Worm (Caenorhabditis elegans): ENCODE measurements around the gene B0035.22.
A peak's percentile ranks its signal among the peaks of the same experiment; 100 is the strongest.

The B0035.22 gene

ce11 chrIV:11276026-11276425, 38.9 kb upstream of the B0035.22 start:
- TF ChIP-seq lin-13 (GFP tag; optimal IDR thresholded peaks at IDR 0.05) (no peak), sma-9 (GFP tag; optimal IDR thresholded peaks at IDR 0.05) (no peak), sma-9 (tag; optimal IDR thresholded peaks at IDR 0.05) (no peak), C34F6.9 (tag; optimal IDR thresholded peaks at IDR 0.05) (no peak), snpc-4 (tag; optimal IDR thresholded peaks at IDR 0.05) (no peak), ztf-11 (tag; optimal IDR thresholded peaks at IDR 0.05) (no peak), mab-5 (tag; optimal IDR thresholded peaks at IDR 0.05) (no peak), nhr-12 (tag; optimal IDR thresholded peaks at IDR 0.05) (no peak), unc-39 (tag; optimal IDR thresholded peaks at IDR 0.05) (no peak), lin-39 (tag; optimal IDR thresholded peaks at IDR 0.05) (no peak), peb-1 (tag; optimal IDR thresholded peaks at IDR 0.05) (no peak)

- TF ChIP-seq crh-2 (tag; optimal IDR thresholded peaks at IDR 0.05) (peak; percentile 46), F13H6.1 (tag; optimal IDR thresholded peaks at IDR 0.05) (peak; percentile 84), fos-1 (tag; optimal IDR thresholded peaks at IDR 0.05) (peak; percentile 97), mbf-1 (tag; optimal IDR thresholded peaks at IDR 0.05) (no peak), aly-2 (tag; optimal IDR thresholded peaks at IDR 0.05) (no peak), gmeb-1 (tag; optimal IDR thresholded peaks at IDR 0.05) (peak; percentile 33), sma-3 (GFP tag; optimal IDR thresholded peaks at IDR 0.05) (peak; percentile 22), nhr-129 (tag; optimal IDR thresholded peaks at IDR 0.05) (peak; percentile 17), nhr-21 (tag; optimal IDR thresholded peaks at IDR 0.05) (no peak), sma-9 (GFP tag; optimal IDR thresholded peaks at IDR 0.05) (peak; percentile 50), sma-9 (tag; optimal IDR thresholded peaks at IDR 0.05) (no peak), ZK546.5 (tag; optimal IDR thresholded peaks at IDR 0.05) (no peak), dmd-4 (tag; optimal IDR thresholded peaks at IDR 0.05) (no peak)
Measured at ce11 chrIV:11284102-11284531, 30.8 kb upstream of the B0035.22 start.

ce11 chrIV:11285239-11285638, 29.7 kb upstream of the B0035.22 start:
- TF ChIP-seq ztf-4 (tag; optimal IDR thresholded peaks at IDR 0.05): no peak
- no peak for TF ChIP-seq nhr-12 (tag; optimal IDR thresholded peaks at IDR 0.05)
- TF ChIP-seq blmp-1 (tag; optimal IDR thresholded peaks at IDR 0.05; ENCODE audit: insufficient read depth): no peak
- TF ChIP-seq lin-39 (tag; optimal IDR thresholded peaks at IDR 0.05): no peak
- TF ChIP-seq unc-55 (GFP tag; optimal IDR thresholded peaks at IDR 0.05): no peak
- TF ChIP-seq skn-1 (tag; optimal IDR thresholded peaks at IDR 0.05): no peak
- TF ChIP-seq Y55F3AM.14 (GFP tag; optimal IDR thresholded peaks at IDR 0.05): no peak
- TF ChIP-seq C34F6.9 (tag; optimal IDR thresholded peaks at IDR 0.05): no peak
- no peak for TF ChIP-seq sma-3 (GFP tag; optimal IDR thresholded peaks at IDR 0.05)
- TF ChIP-seq nhr-129 (tag; optimal IDR thresholded peaks at IDR 0.05): no peak
- TF ChIP-seq egl-27 (tag; optimal IDR thresholded peaks at IDR 0.05): no peak
- no peak for TF ChIP-seq nhr-6 (tag; optimal IDR thresholded peaks at IDR 0.05)

ce11 chrIV:11286112-11286511, 28.8 kb upstream of the B0035.22 start:
- no peak for TF ChIP-seq F13H6.1 (tag; optimal IDR thresholded peaks at IDR 0.05)
- peak; percentile 66 for TF ChIP-seq fos-1 (tag; optimal IDR thresholded peaks at IDR 0.05)
- TF ChIP-seq ztf-11 (tag; optimal IDR thresholded peaks at IDR 0.05): no peak

ce11 chrIV:11287511-11287910, 27.4 kb upstream of the B0035.22 start, which contains the start of gene F54D1.6:
Gene F54D1.6, plus strand, starts transcription at chrIV:11287811.
- TF ChIP-seq egl-27 (tag; optimal IDR thresholded peaks at IDR 0.05): no peak
- no peak for TF ChIP-seq elt-3 (tag; optimal IDR thresholded peaks at IDR 0.05)
- no peak for TF ChIP-seq C34F6.9 (tag; optimal IDR thresholded peaks at IDR 0.05)
- TF ChIP-seq ztf-11 (tag; optimal IDR thresholded peaks at IDR 0.05): no peak
- TF ChIP-seq sma-3 (GFP tag; optimal IDR thresholded peaks at IDR 0.05): no peak
- TF ChIP-seq unc-55 (GFP tag; optimal IDR thresholded peaks at IDR 0.05): no peak
- no peak for TF ChIP-seq ztf-4 (tag; optimal IDR thresholded peaks at IDR 0.05)
- TF ChIP-seq nhr-129 (tag; optimal IDR thresholded peaks at IDR 0.05): no peak
- TF ChIP-seq dmd-4 (tag; optimal IDR thresholded peaks at IDR 0.05): no peak
- TF ChIP-seq mab-5 (tag; optimal IDR thresholded peaks at IDR 0.05): no peak

ce11 chrIV:11288965-11289364, 26.0 kb upstream of the B0035.22 start:
- TF ChIP-seq peb-1 (tag; optimal IDR thresholded peaks at IDR 0.05): no peak
- no peak for TF ChIP-seq R02D3.7 (tag; optimal IDR thresholded peaks at IDR 0.05)
- no peak for TF ChIP-seq ZK546.5 (tag; optimal IDR thresholded peaks at IDR 0.05)
- peak; percentile 20 for TF ChIP-seq sma-9 (GFP tag; optimal IDR thresholded peaks at IDR 0.05)
- no peak for TF ChIP-seq sma-9 (tag; optimal IDR thresholded peaks at IDR 0.05)
- no peak for TF ChIP-seq elt-1 (tag; optimal IDR thresholded peaks at IDR 0.05)
- TF ChIP-seq nhr-237 (tag; optimal IDR thresholded peaks at IDR 0.05): no peak
- no peak for TF ChIP-seq nhr-10 (tag; optimal IDR thresholded peaks at IDR 0.05)
- TF ChIP-seq aly-2 (tag; optimal IDR thresholded peaks at IDR 0.05): no peak
- peak; percentile 45 for TF ChIP-seq gmeb-1 (tag; optimal IDR thresholded peaks at IDR 0.05)
- TF ChIP-seq sem-4 (tag; optimal IDR thresholded peaks at IDR 0.05): no peak
- no peak for TF ChIP-seq F13H6.1 (tag; optimal IDR thresholded peaks at IDR 0.05)
- TF ChIP-seq crh-2 (tag; optimal IDR thresholded peaks at IDR 0.05): peak; percentile 58
- no peak for TF ChIP-seq lin-39 (tag; optimal IDR thresholded peaks at IDR 0.05)
- TF ChIP-seq ama-1 (optimal IDR thresholded peaks at IDR 0.05): no peak
- TF ChIP-seq ztf-4 (tag; optimal IDR thresholded peaks at IDR 0.05): no peak
- TF ChIP-seq blmp-1 (tag; optimal IDR thresholded peaks at IDR 0.05; ENCODE audit: insufficient read depth): no peak
- TF ChIP-seq skn-1 (tag; optimal IDR thresholded peaks at IDR 0.05): peak; percentile 23
- TF ChIP-seq nhr-77 (tag; optimal IDR thresholded peaks at IDR 0.05): no peak
- TF ChIP-seq mbf-1 (tag; optimal IDR thresholded peaks at IDR 0.05): no peak
- TF ChIP-seq fos-1 (tag; optimal IDR thresholded peaks at IDR 0.05): peak; percentile 98
- TF ChIP-seq snpc-4 (tag; optimal IDR thresholded peaks at IDR 0.05): no peak
- TF ChIP-seq ztf-1 (GFP tag; conservative IDR thresholded peaks at IDR 0.05): no peak
- TF ChIP-seq nhr-12 (tag; optimal IDR thresholded peaks at IDR 0.05): no peak
- TF ChIP-seq lsy-2 (tag; optimal IDR thresholded peaks at IDR 0.05): no peak
- no peak for TF ChIP-seq unc-39 (tag; optimal IDR thresholded peaks at IDR 0.05)
- TF ChIP-seq unc-55 (GFP tag; optimal IDR thresholded peaks at IDR 0.05): no peak
